Fruit fly (Drosophila melanogaster) whole organism, embryonic: Measurements from ENCODE around the gene CG4957.

ENCODE experiments used
- Antp ChIP-seq: fragments of 200-800 bp; sonication (Bioruptor generic); optimal IDR thresholded peaks from 3 replicates; lab custom pipeline; 2016; ENCODE audit warnings: missing biosample characterization, missing genetic modification characterization
- B-H1 ChIP-seq: fragments of 200-800 bp; sonication (Bioruptor generic); IDR thresholded peaks from 3 replicates; pipeline ENCODE4 v1.3.6; 2022; ENCODE audit warnings: missing biosample characterization, missing genetic modification characterization
- Bgb ChIP-seq: fragments of 200-800 bp; sonication (Bioruptor generic); IDR thresholded peaks from 2 replicates; pipeline ENCODE4 v1.3.6; 2022; ENCODE audit warnings: missing biosample characterization, missing genetic modification characterization; ENCODE audit not compliant: partially characterized antibody
- BtbVII ChIP-seq: fragments of 200-800 bp; sonication (Bioruptor generic); optimal IDR thresholded peaks from 3 replicates; lab custom pipeline; 2017; ENCODE audit warnings: missing biosample characterization, mild to moderate bottlenecking, missing genetic modification characterization
- CG10274 ChIP-seq: fragments of 200-800 bp; sonication (Bioruptor generic); optimal IDR thresholded peaks from 3 replicates; lab custom pipeline; 2017; ENCODE audit warnings: missing biosample characterization, mild to moderate bottlenecking, missing genetic modification characterization
- CG10366 ChIP-seq: fragments of 200-800 bp; sonication (Bioruptor generic); IDR thresholded peaks from 2 replicates; pipeline ENCODE4 v1.3.6; 2022; ENCODE audit warnings: missing biosample characterization, missing genetic modification characterization
- CG10654 ChIP-seq: fragments of 200-800 bp; sonication (Bioruptor generic); optimal IDR thresholded peaks from 2 replicates; lab custom pipeline; 2016; ENCODE audit warnings: missing biosample characterization, missing genetic modification characterization
- CG12104 ChIP-seq: fragments of 200-800 bp; sonication (Bioruptor generic); optimal IDR thresholded peaks from 3 replicates; lab custom pipeline; 2016; ENCODE audit warnings: missing biosample characterization, missing genetic modification characterization
- CG12155 ChIP-seq: fragments of 200-800 bp; sonication (Bioruptor generic); optimal IDR thresholded peaks from 3 replicates; lab custom pipeline; 2016; ENCODE audit warnings: missing biosample characterization, missing genetic modification characterization
- CG12236 ChIP-seq: fragments of 200-800 bp; sonication (Bioruptor generic); optimal IDR thresholded peaks from 2 replicates; lab custom pipeline; 2016; ENCODE audit warnings: missing biosample characterization, missing genetic modification characterization
- CG13624 ChIP-seq: fragments of 200-800 bp; sonication (Bioruptor generic); optimal IDR thresholded peaks from 2 replicates; lab custom pipeline; 2016; ENCODE audit warnings: missing biosample characterization, missing genetic modification characterization
- CG14965 ChIP-seq: fragments of 200-800 bp; sonication (Bioruptor generic); optimal IDR thresholded peaks from 2 replicates; lab custom pipeline; 2016; ENCODE audit warnings: missing biosample characterization, missing genetic modification characterization, borderline replicate concordance
- CG16813 ChIP-seq: fragments of 200-800 bp; sonication (Bioruptor generic); IDR thresholded peaks from 3 replicates; pipeline ENCODE4 v1.3.6; 2022; ENCODE audit warnings: missing biosample characterization, missing genetic modification characterization; ENCODE audit not compliant: partially characterized antibody
- CG18764 ChIP-seq: fragments of 200-800 bp; sonication (Bioruptor generic); optimal IDR thresholded peaks from 3 replicates; lab custom pipeline; 2016; ENCODE audit warnings: missing biosample characterization, missing genetic modification characterization
- CG33213 ChIP-seq: fragments of 200-800 bp; sonication (Bioruptor generic); optimal IDR thresholded peaks from 3 replicates; lab custom pipeline; 2016; ENCODE audit warnings: missing biosample characterization, missing genetic modification characterization
- CG7271 ChIP-seq: fragments of 200-800 bp; sonication (Bioruptor generic); optimal IDR thresholded peaks from 2 replicates; lab custom pipeline; 2018; ENCODE audit warnings: missing biosample characterization, mild to moderate bottlenecking, missing genetic modification characterization, moderate library complexity
- CG7556 ChIP-seq: fragments of 200-800 bp; sonication (Bioruptor generic); optimal IDR thresholded peaks from 2 replicates; lab custom pipeline; 2017; ENCODE audit warnings: missing biosample characterization, mild to moderate bottlenecking, missing genetic modification characterization
- CG8944 ChIP-seq: fragments of 200-800 bp; sonication (Bioruptor generic); optimal IDR thresholded peaks from 3 replicates; lab custom pipeline; 2016; ENCODE audit warnings: missing biosample characterization, missing genetic modification characterization
- CG9215 ChIP-seq: fragments of 200-800 bp; sonication (Bioruptor generic); IDR thresholded peaks from 2 replicates; pipeline ENCODE4 v1.3.6; 2022; ENCODE audit warnings: missing biosample characterization, missing genetic modification characterization
- CG9817 ChIP-seq: fragments of 200-800 bp; sonication (Bioruptor generic); optimal IDR thresholded peaks from 2 replicates; lab custom pipeline; 2018; ENCODE audit warnings: missing biosample characterization, mild to moderate bottlenecking, missing genetic modification characterization, moderate library complexity
- CG9932 ChIP-seq: fragments of 200-800 bp; sonication (Bioruptor generic); IDR thresholded peaks from 2 replicates; pipeline ENCODE4 v1.3.6; 2022; ENCODE audit warnings: missing biosample characterization, missing genetic modification characterization
- CHES-1-like ChIP-seq: fragments of 200-800 bp; sonication (Bioruptor generic); optimal IDR thresholded peaks from 2 replicates; lab custom pipeline; 2016; ENCODE audit warnings: missing biosample characterization, missing genetic modification characterization
- Camta ChIP-seq: fragments of 200-800 bp; sonication (Bioruptor generic); optimal IDR thresholded peaks from 2 replicates; lab custom pipeline; 2016; ENCODE audit warnings: missing biosample characterization, missing genetic modification characterization
- Dbx ChIP-seq: fragments of 200-800 bp; sonication (Bioruptor generic); IDR thresholded peaks from 3 replicates; pipeline ENCODE4 v1.3.6; 2022; ENCODE audit warnings: missing biosample characterization, missing genetic modification characterization
- Dref ChIP-seq: fragments of 200-800 bp; sonication (Bioruptor generic); IDR thresholded peaks from 2 replicates; pipeline ENCODE4 v1.3.6; 2022; ENCODE audit warnings: missing biosample characterization, missing genetic modification characterization
- Eip74EF ChIP-seq, 2 experiments: fragments of 200-800 bp in 1 of 2; fragments of >200 bp in 1 of 2; sonication (Bioruptor generic) in 1 of 2; optimal IDR thresholded peaks; 2 replicates each; lab custom pipeline; 2017 to 2019; ENCODE audit warnings: missing biosample characterization in 2 of 2, missing genetic modification characterization in 2 of 2, mild to moderate bottlenecking in 1 of 2, moderate library complexity in 1 of 2
- H2.0 ChIP-seq: fragments of 200-800 bp; sonication (Bioruptor generic); IDR thresholded peaks from 2 replicates; pipeline ENCODE4 v1.3.6; 2022; ENCODE audit warnings: missing biosample characterization, missing genetic modification characterization
- HLH54F ChIP-seq: fragments of 200-800 bp; sonication (Bioruptor generic); optimal IDR thresholded peaks from 3 replicates; lab custom pipeline; 2016; ENCODE audit warnings: missing biosample characterization, missing genetic modification characterization
- Hey ChIP-seq: fragments of 200-800 bp; sonication (Bioruptor generic); optimal IDR thresholded peaks from 3 replicates; lab custom pipeline; 2018; ENCODE audit warnings: missing biosample characterization, mild to moderate bottlenecking, missing genetic modification characterization
- Hr78 ChIP-seq, 2 experiments: fragments of 200-800 bp in 1 of 2; fragments of >200 bp in 1 of 2; sonication (Bioruptor generic) in 1 of 2; optimal IDR thresholded peaks; 2 replicates each; lab custom pipeline; 2017 to 2019; ENCODE audit warnings: missing biosample characterization in 2 of 2, missing genetic modification characterization in 2 of 2, mild to moderate bottlenecking in 1 of 2, moderate library complexity in 1 of 2
- MTF-1 ChIP-seq: fragments of 200-800 bp; sonication (Bioruptor generic); optimal IDR thresholded peaks from 2 replicates; lab custom pipeline; 2018; ENCODE audit warnings: missing biosample characterization, mild to moderate bottlenecking, missing genetic modification characterization, borderline replicate concordance
- abd-A ChIP-seq: fragments of 200-800 bp; sonication (Bioruptor generic); optimal IDR thresholded peaks from 3 replicates; lab custom pipeline; 2019; ENCODE audit warnings: missing biosample characterization, mild to moderate bottlenecking, missing genetic modification characterization, moderate library complexity
- al ChIP-seq: fragments of 200-800 bp; sonication (Bioruptor generic); IDR thresholded peaks from 2 replicates; pipeline ENCODE4 v1.3.6; 2022; ENCODE audit warnings: missing biosample characterization, missing genetic modification characterization
- bcd ChIP-seq: fragments of 200-800 bp; sonication (Bioruptor generic); optimal IDR thresholded peaks from 2 replicates; lab custom pipeline; 2017; ENCODE audit warnings: missing biosample characterization, mild to moderate bottlenecking, missing genetic modification characterization
- btn ChIP-seq: fragments of 200-800 bp; sonication (Bioruptor generic); optimal IDR thresholded peaks from 2 replicates; lab custom pipeline; 2016; ENCODE audit warnings: missing biosample characterization, missing genetic modification characterization
- cato ChIP-seq: fragments of 200-800 bp; sonication (Bioruptor generic); optimal IDR thresholded peaks from 2 replicates; lab custom pipeline; 2016; ENCODE audit warnings: missing biosample characterization, missing genetic modification characterization, borderline replicate concordance
- chif ChIP-seq, 2 experiments: fragments of 200-800 bp; sonication (Bioruptor generic); optimal IDR thresholded peaks; 3 replicates each; lab custom pipeline; 2016; ENCODE audit warnings: missing biosample characterization in 2 of 2, missing genetic modification characterization in 2 of 2
- gem ChIP-seq: fragments of 200-800 bp; sonication (Bioruptor generic); optimal IDR thresholded peaks from 2 replicates; lab custom pipeline; 2019; ENCODE audit warnings: missing biosample characterization, mild to moderate bottlenecking, missing genetic modification characterization, moderate library complexity
- ham ChIP-seq: fragments of 200-800 bp; sonication (Bioruptor generic); IDR thresholded peaks from 2 replicates; pipeline ENCODE4 v1.3.6; 2022; ENCODE audit warnings: missing biosample characterization, missing genetic modification characterization
- her ChIP-seq: fragments of 200-800 bp; sonication (Bioruptor generic); optimal IDR thresholded peaks from 2 replicates; lab custom pipeline; 2016; ENCODE audit warnings: missing biosample characterization, missing genetic modification characterization
- ind ChIP-seq: fragments of 200-800 bp; sonication (Bioruptor generic); optimal IDR thresholded peaks from 3 replicates; lab custom pipeline; 2016; ENCODE audit warnings: missing biosample characterization, missing genetic modification characterization
- klu ChIP-seq: fragments of 200-800 bp; sonication (Bioruptor generic); IDR thresholded peaks from 2 replicates; pipeline ENCODE4 v1.3.6; 2022; ENCODE audit warnings: missing biosample characterization, missing genetic modification characterization
- lilli ChIP-seq: fragments of 200-800 bp; sonication (Bioruptor generic); optimal IDR thresholded peaks from 3 replicates; lab custom pipeline; 2016; ENCODE audit warnings: missing biosample characterization, missing genetic modification characterization
- org-1 ChIP-seq: fragments of 200-800 bp; sonication (Bioruptor generic); optimal IDR thresholded peaks from 2 replicates; lab custom pipeline; 2017; ENCODE audit warnings: missing biosample characterization, missing genetic modification characterization
- pita ChIP-seq: fragments of 200-800 bp; sonication (Bioruptor generic); optimal IDR thresholded peaks from 2 replicates; lab custom pipeline; 2017; ENCODE audit warnings: missing biosample characterization, mild to moderate bottlenecking, missing genetic modification characterization
- pros ChIP-seq: fragments of 200-800 bp; sonication (Bioruptor generic); optimal IDR thresholded peaks from 3 replicates; lab custom pipeline; 2019; ENCODE audit warnings: missing biosample characterization, mild to moderate bottlenecking, missing genetic modification characterization, moderate library complexity
- ro ChIP-seq: fragments of 200-800 bp; sonication (Bioruptor generic); IDR thresholded peaks from 2 replicates; pipeline ENCODE4 v1.3.6; 2022; ENCODE audit warnings: missing biosample characterization, missing genetic modification characterization
- sisA ChIP-seq: fragments of 200-800 bp; sonication (Bioruptor generic); IDR thresholded peaks from 2 replicates; pipeline ENCODE4 v1.3.6; 2022; ENCODE audit warnings: missing biosample characterization, missing genetic modification characterization
- so ChIP-seq: fragments of 200-800 bp; sonication (Bioruptor generic); IDR thresholded peaks from 3 replicates; pipeline ENCODE4 v1.3.6; 2022; ENCODE audit warnings: missing biosample characterization, missing genetic modification characterization
- wor ChIP-seq: fragments of 200-800 bp; sonication (Bioruptor generic); IDR thresholded peaks from 2 replicates; pipeline ENCODE4 v1.3.6; 2022; ENCODE audit warnings: missing biosample characterization, missing genetic modification characterization
- z ChIP-seq: fragments of 200-800 bp; sonication (Bioruptor generic); IDR thresholded peaks from 3 replicates; pipeline ENCODE4 v1.3.6; 2022; ENCODE audit warnings: missing biosample characterization, missing genetic modification characterization

The CG4957 gene

dm6 chr2L:10226724-10227407, 41.8 kb upstream of the CG4957 start, which contains the start of gene CG5708 (continued):
- TF ChIP-seq klu (GFP tag; lab: Robert Waterston, UW) (no peak), Dref (GFP tag; lab: Robert Waterston, UW) (peak; percentile 56), org-1 (no peak), B-H1 (no peak), abd-A (no peak), so (no peak), CG10366 (GFP tag; lab: Robert Waterston, UW) (peak; percentile 58; the same call in 1 of the 2 replicates), CG10654 (GFP tag; lab: Kevin White, UChicago) (no peak), ro (GFP tag; lab: Robert Waterston, UW) (no peak), BtbVII (GFP tag; lab: Kevin White, UChicago) (no peak), H2.0 (GFP tag; lab: Robert Waterston, UW) (no peak), Hr78 (GFP tag; optimal IDR thresholded peaks at IDR 0.05; lab: Kevin White, UChicago) (no peak), CG13624 (GFP tag; lab: Kevin White, UChicago) (no peak), CG10274 (no peak), cato (GFP tag; lab: Kevin White, UChicago) (no peak), btn (GFP tag; lab: Kevin White, UChicago) (no peak), pita (GFP tag; lab: Kevin White, UChicago) (no peak), Bgb (GFP tag; lab: Robert Waterston, UW) (peak; percentile 52; the same call in 1 of the 2 replicates), CG18764 (GFP tag; lab: Kevin White, UChicago) (no peak), CG8944 (GFP tag; lab: Kevin White, UChicago) (no peak), CG16813 (GFP tag; lab: Robert Waterston, UW) (peak; percentile 58), ind (GFP tag; lab: Kevin White, UChicago) (no peak), wor (GFP tag; lab: Robert Waterston, UW) (no peak), CG33213 (GFP tag; lab: Kevin White, UChicago) (no peak), Dbx (GFP tag; lab: Robert Waterston, UW) (no peak), CG12104 (GFP tag; lab: Kevin White, UChicago) (no peak), pros (GFP tag; lab: Kevin White, UChicago) (no peak), chif (GFP tag; optimal IDR thresholded peaks at IDR 0.05; lab: Kevin White, UChicago) (no peak), z (GFP tag; lab: Robert Waterston, UW) (no peak), CG9932 (GFP tag; lab: Robert Waterston, UW) (no peak), Hey (no peak), CG12155 (GFP tag; lab: Kevin White, UChicago) (no peak), MTF-1 (no peak), gem (tag; lab: Kevin White, UChicago) (peak; percentile 40), CHES-1-like (peak; percentile 12), lilli (GFP tag; lab: Kevin White, UChicago) (peak; percentile 5), CG9817 (no peak), CG7271 (no peak), CG12236 (GFP tag; lab: Kevin White, UChicago) (no peak), al (GFP tag; lab: Robert Waterston, UW) (no peak), Camta (GFP tag; lab: Kevin White, UChicago) (no peak), HLH54F (GFP tag; lab: Kevin White, UChicago) (peak; percentile 5), CG9215 (GFP tag; lab: Robert Waterston, UW) (no peak), her (no peak), CG7556 (GFP tag; lab: Kevin White, UChicago) (no peak), sisA (GFP tag; lab: Robert Waterston, UW) (no peak), Antp (no peak), ham (GFP tag; lab: Robert Waterston, UW) (no peak), Eip74EF (GFP tag; optimal IDR thresholded peaks at IDR 0.05; lab: Kevin White, UChicago) (no peak), bcd (GFP tag; lab: Kevin White, UChicago) (no peak), CG14965 (GFP tag; lab: Kevin White, UChicago) (no peak)
